Worm (Caenorhabditis elegans): ENCODE results near the gene osm-5.

DNA sequence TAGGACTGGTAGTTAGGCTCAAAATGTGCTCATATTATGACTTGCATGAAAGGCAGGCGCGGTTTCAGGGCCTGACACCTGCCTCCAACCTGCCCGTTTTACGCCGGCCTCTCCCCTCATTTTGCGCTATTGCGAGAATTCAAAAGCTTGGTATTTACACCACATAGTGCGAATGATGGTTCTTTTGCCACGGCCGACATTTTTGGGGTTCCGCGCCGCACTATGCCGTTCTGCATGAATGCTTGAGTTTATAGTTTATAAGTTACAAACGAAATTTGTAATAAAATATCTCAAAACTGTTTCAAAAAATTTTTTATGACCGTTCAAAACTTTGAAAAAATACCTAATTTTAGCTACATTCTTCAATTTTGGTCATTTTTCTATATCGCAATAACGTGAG is 6.0 kb upstream of the osm-5 start:
- TF ChIP-seq him-1 (tag; optimal IDR thresholded peaks at IDR 0.05) (no peak), dao-5 (tag; optimal IDR thresholded peaks at IDR 0.05) (no peak), W03F9.2 (tag; optimal IDR thresholded peaks at IDR 0.05) (no peak)
